Fruit fly (Drosophila melanogaster) whole organism, wandering third instar larva: ENCODE results near the gene Cht7.

Experiments used
- Abd-B ChIP-seq: fragments of >200 bp; optimal IDR thresholded peaks from 2 replicates; lab custom pipeline; 2017; ENCODE audit warnings: missing biosample characterization, missing genetic modification characterization
- CG32264 ChIP-seq: fragments of 200-800 bp; sonication (Bioruptor generic); optimal IDR thresholded peaks from 2 replicates; lab custom pipeline; 2016; ENCODE audit warnings: missing biosample characterization, missing genetic modification characterization
- CG9705 ChIP-seq: fragments of 200-800 bp; sonication (Bioruptor generic); optimal IDR thresholded peaks from 2 replicates; lab custom pipeline; 2018; ENCODE audit warnings: missing biosample characterization, mild to moderate bottlenecking, missing genetic modification characterization
- CrebA ChIP-seq: fragments of 200-800 bp; sonication (Bioruptor generic); optimal IDR thresholded peaks from 2 replicates; lab custom pipeline; 2016; ENCODE audit warnings: missing biosample characterization, mild to moderate bottlenecking, missing genetic modification characterization, borderline replicate concordance
- Dfd ChIP-seq: fragments of >200 bp; optimal IDR thresholded peaks from 2 replicates; lab custom pipeline; 2017; ENCODE audit warnings: missing biosample characterization, missing genetic modification characterization
- Dif ChIP-seq: fragments of 200-275, 200-300 bp; sonication (Bioruptor generic); optimal IDR thresholded peaks from 2 replicates; lab custom pipeline; 2018; ENCODE audit warnings: missing biosample characterization, missing genetic modification characterization; ENCODE audit not compliant: partially characterized antibody
- GATAd ChIP-seq: sonication (Bioruptor generic); optimal IDR thresholded peaks from 2 replicates; lab custom pipeline; 2016; ENCODE audit warnings: missing biosample characterization, missing genetic modification characterization
- HLH106 ChIP-seq: fragments of 200-800 bp; optimal IDR thresholded peaks from 3 replicates; lab custom pipeline; 2019; ENCODE audit warnings: missing biosample characterization, mild to moderate bottlenecking, missing genetic modification characterization, moderate library complexity
- Hnf4 ChIP-seq: fragments of 200-800 bp; sonication (Bioruptor generic); optimal IDR thresholded peaks from 2 replicates; lab custom pipeline; 2016; ENCODE audit warnings: missing biosample characterization, mild to moderate bottlenecking, missing genetic modification characterization
- Hr78 ChIP-seq: fragments of >200 bp; optimal IDR thresholded peaks from 2 replicates; lab custom pipeline; 2017; ENCODE audit warnings: missing biosample characterization, missing genetic modification characterization
- Hr83 ChIP-seq: fragments of 200-300 bp; sonication (Bioruptor generic); optimal IDR thresholded peaks from 2 replicates; lab custom pipeline; 2016; ENCODE audit warnings: missing biosample characterization, mild to moderate bottlenecking, missing genetic modification characterization, moderate library complexity; ENCODE audit not compliant: poor library complexity, severe bottlenecking
- Jra ChIP-seq: sonication (Bioruptor generic); optimal IDR thresholded peaks from 2 replicates; lab custom pipeline; 2016; ENCODE audit warnings: missing biosample characterization, missing genetic modification characterization
- Mio ChIP-seq: sonication (Bioruptor generic); optimal IDR thresholded peaks from 2 replicates; lab custom pipeline; 2016; ENCODE audit warnings: missing biosample characterization, missing genetic modification characterization
- Myc ChIP-seq: fragments of >200 bp; optimal IDR thresholded peaks from 2 replicates; lab custom pipeline; 2017
- N ChIP-seq: fragments of >200 bp; optimal IDR thresholded peaks from 2 replicates; lab custom pipeline; 2018; ENCODE audit warnings: missing biosample characterization, missing external identifiers, missing genetic modification characterization
- OdsH ChIP-seq: fragments of 200-800 bp; sonication (Bioruptor generic); optimal IDR thresholded peaks from 2 replicates; lab custom pipeline; 2016; ENCODE audit warnings: missing biosample characterization, mild to moderate bottlenecking, missing genetic modification characterization
- Rel ChIP-seq, 2 experiments: fragments of 200-800 bp; sonication (Bioruptor generic) in 1 of 2; optimal IDR thresholded peaks; 2 replicates in 1 of 2; 3 replicates in 1 of 2; lab custom pipeline; 2016 to 2019; ENCODE audit warnings: mild to moderate bottlenecking in 2 of 2, missing biosample characterization in 2 of 2, missing genetic modification characterization in 2 of 2, moderate library complexity in 1 of 2
- Sp1 ChIP-seq: fragments of 200-800 bp; sonication (Bioruptor generic); optimal IDR thresholded peaks from 3 replicates; lab custom pipeline; 2019; ENCODE audit warnings: missing biosample characterization, mild to moderate bottlenecking, missing genetic modification characterization, moderate library complexity
- Vsx2 ChIP-seq: fragments of 200-300, 225-300 bp; sonication (Bioruptor generic); optimal IDR thresholded peaks from 2 replicates; lab custom pipeline; 2018; ENCODE audit warnings: missing biosample characterization, missing genetic modification characterization; ENCODE audit not compliant: partially characterized antibody
- br ChIP-seq: fragments of 200-800 bp; sonication (Bioruptor generic); optimal IDR thresholded peaks from 2 replicates; lab custom pipeline; 2016; ENCODE audit warnings: missing biosample characterization, missing genetic modification characterization
- brk ChIP-seq: fragments of 200-800 bp; sonication (Bioruptor generic); optimal IDR thresholded peaks from 2 replicates; lab custom pipeline; 2016; ENCODE audit warnings: missing biosample characterization, mild to moderate bottlenecking, missing genetic modification characterization
- dl ChIP-seq, 2 experiments: fragments of 175-275, 200-275 bp in 1 of 2; fragments of 200-275 bp in 1 of 2; sonication (Bioruptor generic); optimal IDR thresholded peaks; lab custom pipeline; 2018; ENCODE audit warnings: mild to moderate bottlenecking in 2 of 2, missing biosample characterization in 2 of 2, missing genetic modification characterization in 2 of 2, moderate library complexity in 2 of 2; ENCODE audit not compliant: partially characterized antibody in 2 of 2, insufficient read depth in 1 of 2
- dmrt93B ChIP-seq: fragments of 200-800 bp; sonication (Bioruptor generic); optimal IDR thresholded peaks from 2 replicates; lab custom pipeline; 2018; ENCODE audit warnings: missing biosample characterization, mild to moderate bottlenecking, missing genetic modification characterization
- dsf ChIP-seq: sonication (Bioruptor generic); optimal IDR thresholded peaks from 2 replicates; lab custom pipeline; 2016; ENCODE audit warnings: missing biosample characterization, missing genetic modification characterization, borderline replicate concordance
- ey ChIP-seq: fragments of 200-800 bp; sonication (Bioruptor generic); optimal IDR thresholded peaks from 2 replicates; lab custom pipeline; 2016; ENCODE audit warnings: missing biosample characterization, missing genetic modification characterization
- foxo ChIP-seq, 2 experiments: fragments of 200-800 bp; sonication (Bioruptor generic); optimal IDR thresholded peaks; 2 replicates in 1 of 2; 3 replicates in 1 of 2; lab custom pipeline; 2016 to 2017; ENCODE audit warnings: missing biosample characterization in 2 of 2, missing genetic modification characterization in 2 of 2
- fru ChIP-seq: fragments of 200-800 bp; sonication (Bioruptor generic); optimal IDR thresholded peaks from 3 replicates; lab custom pipeline; 2016; ENCODE audit warnings: missing biosample characterization, mild to moderate bottlenecking, missing genetic modification characterization
- h ChIP-seq: fragments of 200-800 bp; sonication (Bioruptor generic); optimal IDR thresholded peaks from 3 replicates; lab custom pipeline; 2016; ENCODE audit warnings: missing biosample characterization, mild to moderate bottlenecking, missing genetic modification characterization
- jim ChIP-seq: fragments of 175-275, 200-325 bp; sonication (Bioruptor generic); optimal IDR thresholded peaks from 2 replicates; lab custom pipeline; 2016; ENCODE audit warnings: missing biosample characterization, mild to moderate bottlenecking, missing genetic modification characterization
- lola ChIP-seq: fragments of >200 bp; optimal IDR thresholded peaks from 2 replicates; lab custom pipeline; 2017; ENCODE audit warnings: missing biosample characterization, missing genetic modification characterization
- pan ChIP-seq: fragments of >200 bp; optimal IDR thresholded peaks from 2 replicates; lab custom pipeline; 2017
- psq ChIP-seq: fragments of 200-800 bp; sonication (Bioruptor generic); optimal IDR thresholded peaks from 3 replicates; lab custom pipeline; 2017; ENCODE audit warnings: missing biosample characterization, mild to moderate bottlenecking, missing genetic modification characterization, moderate library complexity
- rgr ChIP-seq: fragments of 200-800 bp; sonication (Bioruptor generic); optimal IDR thresholded peaks from 3 replicates; lab custom pipeline; 2016; ENCODE audit warnings: missing biosample characterization, mild to moderate bottlenecking, missing genetic modification characterization
- sage ChIP-seq: fragments of 200-800 bp; sonication (Bioruptor generic); optimal IDR thresholded peaks from 2 replicates; lab custom pipeline; 2016; ENCODE audit warnings: missing biosample characterization, mild to moderate bottlenecking, missing genetic modification characterization
- sv ChIP-seq: fragments of 200-800 bp; sonication (Bioruptor generic); optimal IDR thresholded peaks from 3 replicates; lab custom pipeline; 2016; ENCODE audit warnings: missing biosample characterization, missing genetic modification characterization
- tai ChIP-seq: sonication (Bioruptor generic); optimal IDR thresholded peaks from 2 replicates; lab custom pipeline; 2016; ENCODE audit warnings: missing biosample characterization, missing genetic modification characterization
- usp ChIP-seq: fragments of >200 bp; optimal IDR thresholded peaks from 2 replicates; lab custom pipeline; 2017; ENCODE audit warnings: missing biosample characterization, missing genetic modification characterization
- woc ChIP-seq: sonication (Bioruptor generic); optimal IDR thresholded peaks from 2 replicates; lab custom pipeline; 2016; ENCODE audit warnings: missing biosample characterization, mild to moderate bottlenecking, missing genetic modification characterization

The Cht7 gene

DNA sequence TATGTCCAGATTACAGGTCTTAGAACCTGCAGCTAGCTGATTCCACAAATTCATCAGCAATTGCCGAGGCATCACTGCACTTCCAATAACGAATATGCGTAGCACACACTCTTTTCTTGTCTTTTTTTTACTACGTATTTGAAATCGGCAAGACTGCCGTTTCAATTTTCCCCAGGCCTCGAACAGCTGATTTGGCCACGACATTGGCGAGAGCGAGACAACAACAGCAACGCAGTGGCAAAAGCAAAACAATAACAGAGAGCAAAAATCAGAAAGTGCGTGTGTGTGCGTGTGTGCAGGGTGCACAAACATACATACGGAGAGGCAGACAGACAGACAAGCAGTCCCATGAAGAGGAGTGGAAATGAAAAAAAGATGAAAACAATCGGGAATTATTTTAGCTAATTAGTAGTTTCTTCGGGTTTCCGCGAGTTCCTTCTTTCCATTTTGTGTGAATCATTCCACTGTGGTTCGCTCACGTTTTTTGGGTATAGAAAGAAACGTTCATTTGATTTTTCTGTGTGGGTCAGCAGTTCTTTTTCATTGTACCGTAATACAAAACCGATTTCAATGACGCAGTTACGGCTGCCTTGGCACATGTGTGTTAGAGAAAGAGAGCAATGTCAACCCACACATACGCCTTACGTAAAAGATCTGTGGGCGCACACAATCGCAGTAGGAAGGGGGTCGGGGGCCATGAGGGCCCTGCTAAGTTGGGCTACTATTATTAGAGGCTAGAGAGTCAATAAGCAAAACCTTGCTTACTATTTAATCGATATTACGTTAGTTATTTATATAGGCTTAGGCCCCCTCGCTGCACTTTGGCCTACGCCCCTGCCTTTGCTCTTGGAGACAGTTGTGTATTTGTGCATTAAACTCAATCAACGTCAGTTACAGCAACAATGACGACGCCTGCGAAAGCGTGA is 46.4 kb downstream of the Cht7 start:
- TF ChIP-seq Dif (no peak), brk (GFP tag; lab: Kevin White, UChicago) (peak; percentile 98), woc (GFP tag; lab: Kevin White, UChicago) (peak; percentile 98), GATAd (GFP tag; lab: Kevin White, UChicago) (peak; percentile 100), OdsH (peak; percentile 100), dl (GFP tag; optimal IDR thresholded peaks at IDR 0.05; lab: Kevin White, UChicago; ENCODE audit: insufficient read depth in 1 of 2, partially characterized antibody in 2 of 2) (no peak), h (GFP tag; lab: Kevin White, UChicago) (peak; percentile 100), Hnf4 (peak; percentile 100), tai (GFP tag; lab: Kevin White, UChicago) (peak; percentile 99), Vsx2 (peak; percentile 89), pan (lab: Kevin White, UChicago) (no peak), fru (GFP tag; lab: Kevin White, UChicago) (peak; percentile 100), psq (GFP tag; lab: Kevin White, UChicago) (peak; percentile 99), dmrt93B (GFP tag; lab: Kevin White, UChicago) (peak; percentile 100), Dfd (peak; percentile 93), Hr78 (GFP tag; lab: Kevin White, UChicago) (no peak), CrebA (no peak), Sp1 (peak; percentile 99), Rel (GFP tag; optimal IDR thresholded peaks at IDR 0.05; lab: Kevin White, UChicago) (peak; percentile 99), Rel (tag; optimal IDR thresholded peaks at IDR 0.05; lab: Kevin White, UChicago) (peak; percentile 92), Hr83 (GFP tag; lab: Kevin White, UChicago) (peak; percentile 99), lola (GFP tag; lab: Kevin White, UChicago) (no peak), CG9705 (GFP tag; lab: Kevin White, UChicago) (peak; percentile 98), Mio (peak; percentile 98), sv (GFP tag; lab: Kevin White, UChicago) (peak; percentile 99), Abd-B (GFP tag; lab: Kevin White, UChicago) (no peak), N (GFP tag; lab: Kevin White, UChicago) (no peak), foxo (GFP tag; optimal IDR thresholded peaks at IDR 0.05; lab: Kevin White, UChicago) (peak; percentile 99 to 100), jim (GFP tag; lab: Kevin White, UChicago) (peak; percentile 95), usp (GFP tag; lab: Kevin White, UChicago) (no peak), br (GFP tag; lab: Kevin White, UChicago) (peak; percentile 100), CG32264 (GFP tag; lab: Kevin White, UChicago) (peak; percentile 99), Jra (peak; percentile 99), dsf (GFP tag; lab: Kevin White, UChicago) (peak; percentile 98), rgr (peak; percentile 100), HLH106 (peak; percentile 100), ey (GFP tag; lab: Kevin White, UChicago) (peak; percentile 100), Myc (no peak), sage (GFP tag; lab: Kevin White, UChicago) (peak; percentile 99)
